Fruit fly (Drosophila melanogaster) whole organism, embryonic: ENCODE results near the gene Usp30.

Source experiments
- ATbp ChIP-seq: fragments of 200-800 bp; sonication (Bioruptor generic); optimal IDR thresholded peaks from 2 replicates; lab custom pipeline; 2017; ENCODE audit warnings: missing biosample characterization, mild to moderate bottlenecking, missing genetic modification characterization, missing genetic modification reagents
- Atf6 ChIP-seq: fragments of 200-800 bp; sonication (Bioruptor generic); IDR thresholded peaks from 2 replicates; pipeline ENCODE4 v1.3.6; 2022; ENCODE audit warnings: missing biosample characterization, missing genetic modification characterization
- Blimp-1 ChIP-seq: fragments of 200-800 bp; sonication (Bioruptor generic); optimal IDR thresholded peaks from 3 replicates; lab custom pipeline; 2018; ENCODE audit warnings: missing biosample characterization, missing genetic modification characterization, mild to moderate bottlenecking, moderate library complexity, missing genetic modification reagents
- BtbVII ChIP-seq: fragments of 200-800 bp; sonication (Bioruptor generic); optimal IDR thresholded peaks from 3 replicates; lab custom pipeline; 2017; ENCODE audit warnings: missing biosample characterization, mild to moderate bottlenecking, missing genetic modification characterization
- CG10209 ChIP-seq: fragments of 200-800 bp; sonication (Bioruptor generic); optimal IDR thresholded peaks from 3 replicates; lab custom pipeline; 2017; ENCODE audit warnings: missing biosample characterization, mild to moderate bottlenecking, missing genetic modification characterization, missing genetic modification reagents
- CG10979 ChIP-seq: fragments of 200-800 bp; sonication (Bioruptor generic); optimal IDR thresholded peaks from 2 replicates; lab custom pipeline; 2018; ENCODE audit warnings: missing biosample characterization, mild to moderate bottlenecking, missing genetic modification characterization, moderate library complexity
- CG12104 ChIP-seq: fragments of 200-800 bp; sonication (Bioruptor generic); optimal IDR thresholded peaks from 3 replicates; lab custom pipeline; 2016; ENCODE audit warnings: missing biosample characterization, missing genetic modification characterization
- CG15011 ChIP-seq: fragments of 200-800 bp; sonication (Bioruptor generic); optimal IDR thresholded peaks from 3 replicates; lab custom pipeline; 2018; ENCODE audit warnings: missing biosample characterization, mild to moderate bottlenecking, missing genetic modification characterization
- CG15269 ChIP-seq: fragments of 200-800 bp; sonication (Bioruptor generic); optimal IDR thresholded peaks from 2 replicates; lab custom pipeline; 2018; ENCODE audit warnings: missing biosample characterization, mild to moderate bottlenecking, missing genetic modification characterization, moderate library complexity
- CG16813 ChIP-seq: fragments of 200-800 bp; sonication (Bioruptor generic); IDR thresholded peaks from 3 replicates; pipeline ENCODE4 v1.3.6; 2022; ENCODE audit warnings: missing biosample characterization, missing genetic modification characterization; ENCODE audit not compliant: partially characterized antibody
- CG17328 ChIP-seq: fragments of 200-800 bp; sonication (Bioruptor generic); IDR thresholded peaks from 2 replicates; pipeline ENCODE4 v1.3.6; 2022; ENCODE audit warnings: missing biosample characterization, missing genetic modification characterization
- CG2116 ChIP-seq: fragments of 200-800 bp; sonication (Bioruptor generic); optimal IDR thresholded peaks from 3 replicates; lab custom pipeline; 2018; ENCODE audit warnings: missing biosample characterization, mild to moderate bottlenecking, missing genetic modification characterization
- CG33557 ChIP-seq: fragments of 200-800 bp; sonication (Bioruptor generic); optimal IDR thresholded peaks from 2 replicates; lab custom pipeline; 2019; ENCODE audit warnings: missing biosample characterization, mild to moderate bottlenecking, missing genetic modification characterization, moderate library complexity
- CG3407 ChIP-seq: fragments of 200-800 bp; sonication (Bioruptor generic); optimal IDR thresholded peaks from 2 replicates; lab custom pipeline; 2018; ENCODE audit warnings: missing biosample characterization, mild to moderate bottlenecking, missing genetic modification characterization
- CG34422 ChIP-seq: fragments of 200-800 bp; sonication (Bioruptor generic); IDR thresholded peaks from 3 replicates; pipeline ENCODE4 v1.3.6; 2022; ENCODE audit warnings: missing biosample characterization, missing genetic modification characterization
- CG3847 ChIP-seq: fragments of 200-800 bp; sonication (Bioruptor generic); IDR thresholded peaks from 2 replicates; pipeline ENCODE4 v1.3.6; 2022; ENCODE audit warnings: missing biosample characterization, missing genetic modification characterization
- CG5180 ChIP-seq: fragments of 200-800 bp; sonication (Bioruptor generic); optimal IDR thresholded peaks from 3 replicates; lab custom pipeline; 2017; ENCODE audit warnings: missing biosample characterization, missing genetic modification characterization, mild to moderate bottlenecking, moderate library complexity, missing genetic modification reagents
- CG6791 ChIP-seq: fragments of 200-800 bp; sonication (Bioruptor generic); IDR thresholded peaks from 3 replicates; pipeline ENCODE4 v1.3.6; 2022; ENCODE audit warnings: missing biosample characterization, missing genetic modification characterization; ENCODE audit not compliant: partially characterized antibody
- CG7745 ChIP-seq: fragments of 200-800 bp; sonication (Bioruptor generic); optimal IDR thresholded peaks from 2 replicates; lab custom pipeline; 2018; ENCODE audit warnings: missing biosample characterization, mild to moderate bottlenecking, missing genetic modification characterization, moderate library complexity
- CG7928 ChIP-seq: fragments of 200-800 bp; sonication (Bioruptor generic); optimal IDR thresholded peaks from 2 replicates; lab custom pipeline; 2017; ENCODE audit warnings: missing biosample characterization, mild to moderate bottlenecking, missing genetic modification characterization
- CG8478 ChIP-seq: fragments of >200 bp; optimal IDR thresholded peaks from 2 replicates; lab custom pipeline; 2018
- CG8924 ChIP-seq: fragments of 200-800 bp; optimal IDR thresholded peaks from 3 replicates; lab custom pipeline; 2019; ENCODE audit warnings: missing biosample characterization, mild to moderate bottlenecking, missing genetic modification characterization, moderate library complexity
- CG8944 ChIP-seq: fragments of 200-800 bp; sonication (Bioruptor generic); optimal IDR thresholded peaks from 3 replicates; lab custom pipeline; 2016; ENCODE audit warnings: missing biosample characterization, missing genetic modification characterization
- CG9797 ChIP-seq: fragments of 200-800 bp; sonication (Bioruptor generic); optimal IDR thresholded peaks from 3 replicates; lab custom pipeline; 2018; ENCODE audit warnings: missing biosample characterization, mild to moderate bottlenecking, missing genetic modification characterization
- Dip3 ChIP-seq: fragments of 200-800 bp; sonication (Bioruptor generic); optimal IDR thresholded peaks from 3 replicates; lab custom pipeline; 2016; ENCODE audit warnings: missing biosample characterization, missing genetic modification characterization
- ERR ChIP-seq: fragments of 200-800 bp; sonication (Bioruptor generic); optimal IDR thresholded peaks from 2 replicates; lab custom pipeline; 2016; ENCODE audit warnings: missing biosample characterization, missing genetic modification characterization
- Gsc ChIP-seq: fragments of 200-800 bp; sonication (Bioruptor generic); IDR thresholded peaks from 2 replicates; pipeline ENCODE4 v1.3.6; 2022; ENCODE audit warnings: missing biosample characterization, missing genetic modification characterization
- HHEX ChIP-seq: fragments of 200-800 bp; sonication (Bioruptor generic); optimal IDR thresholded peaks from 3 replicates; lab custom pipeline; 2017; ENCODE audit warnings: missing biosample characterization, mild to moderate bottlenecking, missing genetic modification characterization, missing genetic modification reagents
- HmgD ChIP-seq: fragments of 200-800 bp; sonication (Bioruptor generic); optimal IDR thresholded peaks from 3 replicates; lab custom pipeline; 2016; ENCODE audit warnings: missing biosample characterization, missing genetic modification characterization
- Kr ChIP-seq: fragments of 200-800 bp; sonication (Bioruptor generic); optimal IDR thresholded peaks from 2 replicates; lab custom pipeline; 2017; ENCODE audit warnings: missing biosample characterization, mild to moderate bottlenecking, missing genetic modification characterization
- Mes4 ChIP-seq: fragments of 200-800 bp; sonication (Bioruptor generic); optimal IDR thresholded peaks from 2 replicates; lab custom pipeline; 2016; ENCODE audit warnings: missing biosample characterization, missing genetic modification characterization
- NFAT ChIP-seq: fragments of 200-800 bp; sonication (Bioruptor generic); IDR thresholded peaks from 2 replicates; pipeline ENCODE4 v1.3.6; 2022; ENCODE audit warnings: missing biosample characterization, missing genetic modification characterization
- Poxn ChIP-seq: fragments of 200-800 bp; sonication (Bioruptor generic); IDR thresholded peaks from 2 replicates; pipeline ENCODE4 v1.3.6; 2022; ENCODE audit warnings: missing biosample characterization, missing genetic modification characterization
- Trl ChIP-seq, 3 experiments: fragments of >200 bp in 2 of 3; fragments of 200-800 bp in 1 of 3; sonication (Bioruptor generic) in 1 of 3; optimal IDR thresholded peaks; 2 replicates in 1 of 3; 3 replicates in 2 of 3; lab custom pipeline; 2016 to 2017; ENCODE audit warnings: missing biosample characterization in 1 of 3, missing genetic modification characterization in 1 of 3
- Xbp1 ChIP-seq: fragments of 200-800 bp; sonication (Bioruptor generic); optimal IDR thresholded peaks from 3 replicates; lab custom pipeline; 2016; ENCODE audit warnings: missing biosample characterization, mild to moderate bottlenecking, missing genetic modification characterization
- Xrp1 ChIP-seq: fragments of 200-800 bp; sonication (Bioruptor generic); IDR thresholded peaks from 2 replicates; pipeline ENCODE4 v1.3.6; 2022; ENCODE audit warnings: missing biosample characterization, missing genetic modification characterization
- YL-1 ChIP-seq: fragments of 200-800 bp; sonication (Bioruptor generic); optimal IDR thresholded peaks from 3 replicates; lab custom pipeline; 2017; ENCODE audit warnings: missing biosample characterization, mild to moderate bottlenecking, missing genetic modification characterization
- cg ChIP-seq: fragments of 200-800 bp; sonication (Bioruptor generic); optimal IDR thresholded peaks from 3 replicates; lab custom pipeline; 2019; ENCODE audit warnings: missing biosample characterization, mild to moderate bottlenecking, missing genetic modification characterization, moderate library complexity
- ci ChIP-seq: fragments of 200-800 bp; sonication (Bioruptor generic); IDR thresholded peaks from 3 replicates; pipeline ENCODE4 v1.3.6; 2022; ENCODE audit warnings: missing biosample characterization, missing genetic modification characterization
- dpn ChIP-seq, 2 experiments: fragments of 200-800 bp; sonication (Bioruptor generic); optimal IDR thresholded peaks; 3 replicates each; lab custom pipeline; 2016; ENCODE audit warnings: missing biosample characterization in 2 of 2, missing genetic modification characterization in 2 of 2
- exex ChIP-seq: fragments of 200-800 bp; sonication (Bioruptor generic); optimal IDR thresholded peaks from 4 replicates; lab custom pipeline; 2018; ENCODE audit warnings: missing biosample characterization, mild to moderate bottlenecking, missing genetic modification characterization, moderate library complexity
- gro ChIP-seq: fragments of 200-800 bp; sonication (Bioruptor generic); optimal IDR thresholded peaks from 2 replicates; lab custom pipeline; 2016; ENCODE audit warnings: missing biosample characterization, missing genetic modification characterization
- gsb ChIP-seq: fragments of 200-800 bp; sonication (Bioruptor generic); IDR thresholded peaks from 2 replicates; pipeline ENCODE4 v1.3.6; 2022; ENCODE audit warnings: missing biosample characterization, missing genetic modification characterization
- kah ChIP-seq: fragments of 200-800 bp; sonication (Bioruptor generic); optimal IDR thresholded peaks from 2 replicates; lab custom pipeline; 2018; ENCODE audit warnings: missing biosample characterization, mild to moderate bottlenecking, missing genetic modification characterization
- lab ChIP-seq: fragments of 200-800 bp; sonication (Bioruptor generic); optimal IDR thresholded peaks from 3 replicates; lab custom pipeline; 2017; ENCODE audit warnings: missing biosample characterization, missing genetic modification characterization, mild to moderate bottlenecking, moderate library complexity, missing genetic modification reagents
- pnt ChIP-seq: fragments of 200-800 bp; sonication (Bioruptor generic); optimal IDR thresholded peaks from 3 replicates; lab custom pipeline; 2016; ENCODE audit warnings: missing biosample characterization, missing genetic modification characterization
- pum ChIP-seq: fragments of 200-800 bp; sonication (Bioruptor generic); optimal IDR thresholded peaks from 2 replicates; lab custom pipeline; 2016; ENCODE audit warnings: missing biosample characterization, missing genetic modification characterization
- repo ChIP-seq: fragments of 200-800 bp; sonication (Bioruptor generic); optimal IDR thresholded peaks from 2 replicates; lab custom pipeline; 2016; ENCODE audit warnings: missing biosample characterization, missing genetic modification characterization
- scrt ChIP-seq: fragments of 200-800 bp; sonication (Bioruptor generic); optimal IDR thresholded peaks from 2 replicates; lab custom pipeline; 2018; ENCODE audit warnings: missing biosample characterization, mild to moderate bottlenecking, missing genetic modification characterization, moderate library complexity
- so ChIP-seq: fragments of 200-800 bp; sonication (Bioruptor generic); IDR thresholded peaks from 3 replicates; pipeline ENCODE4 v1.3.6; 2022; ENCODE audit warnings: missing biosample characterization, missing genetic modification characterization
- zfh1 ChIP-seq: fragments of 200-800 bp; sonication (Bioruptor generic); IDR thresholded peaks from 3 replicates; pipeline ENCODE4 v1.3.6; 2022; ENCODE audit warnings: missing biosample characterization, missing genetic modification characterization

Usp30 gene

DNA sequence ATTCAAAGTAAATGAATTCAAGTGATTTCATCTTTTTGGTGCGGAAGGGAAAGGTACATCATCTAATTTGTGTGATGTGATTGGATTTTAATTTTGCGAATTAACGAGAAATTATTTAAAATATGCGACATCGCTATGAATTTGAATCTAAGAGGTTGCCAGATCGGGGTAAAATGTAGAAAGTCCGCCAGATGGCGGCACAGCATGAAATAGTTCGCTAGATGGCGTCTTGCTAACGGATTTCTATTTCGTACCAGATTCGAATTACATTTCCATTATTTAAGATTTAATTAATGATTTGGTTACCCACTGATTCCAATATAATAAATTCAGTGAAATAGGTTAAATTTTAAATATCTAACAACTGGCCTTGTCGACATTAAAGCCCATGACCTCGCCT is 3.8 kb upstream of the Usp30 start (continued):
- no peak for TF ChIP-seq CG5180
- no peak for TF ChIP-seq ATbp (GFP tag; lab: Kevin White, UChicago)
- peak; percentile 10 for TF ChIP-seq repo (GFP tag; lab: Kevin White, UChicago)
- TF ChIP-seq BtbVII (GFP tag; lab: Kevin White, UChicago), result no peak
- TF ChIP-seq CG7745 (tag; lab: Kevin White, UChicago), result no peak
- no peak for TF ChIP-seq Kr (GFP tag; lab: Kevin White, UChicago)
- no peak for TF ChIP-seq CG8478
- no peak for TF ChIP-seq CG9797 (GFP tag; lab: Kevin White, UChicago)
- peak; percentile 67 for TF ChIP-seq NFAT (GFP tag; lab: Robert Waterston, UW)
- TF ChIP-seq Trl (optimal IDR thresholded peaks at IDR 0.05; lab: Kevin White, UChicago), result no peak
- TF ChIP-seq Trl (GFP tag; optimal IDR thresholded peaks at IDR 0.05; lab: Kevin White, UChicago), result peak; percentile 43
- TF ChIP-seq ERR (GFP tag; lab: Kevin White, UChicago), result no peak
- no peak for TF ChIP-seq Blimp-1
- peak; percentile 25 for TF ChIP-seq Mes4
- no peak for TF ChIP-seq CG10209 (GFP tag; lab: Kevin White, UChicago)
- TF ChIP-seq so (GFP tag; lab: Robert Waterston, UW), result no peak
- peak; percentile 92 for TF ChIP-seq CG2116 (GFP tag; lab: Kevin White, UChicago)
- TF ChIP-seq CG8944 (GFP tag; lab: Kevin White, UChicago), result no peak
- TF ChIP-seq Xbp1 (GFP tag; lab: Kevin White, UChicago), result peak; percentile 66
- TF ChIP-seq scrt (GFP tag; lab: Kevin White, UChicago), result peak; percentile 1
- TF ChIP-seq lab (GFP tag; lab: Kevin White, UChicago), result peak; percentile 34
- no peak for TF ChIP-seq CG10979 (tag; lab: Kevin White, UChicago)
- no peak for TF ChIP-seq CG15011 (GFP tag; lab: Kevin White, UChicago)
- TF ChIP-seq CG7928 (GFP tag; lab: Kevin White, UChicago), result no peak
- peak; percentile 37 to 59 for TF ChIP-seq dpn (GFP tag; optimal IDR thresholded peaks at IDR 0.05; lab: Kevin White, UChicago)
- no peak for TF ChIP-seq YL-1 (GFP tag; lab: Kevin White, UChicago)
- TF ChIP-seq CG3407 (GFP tag; lab: Kevin White, UChicago), result no peak
- TF ChIP-seq CG8924 (tag; lab: Kevin White, UChicago), result no peak
- no peak for TF ChIP-seq gsb
- no peak for TF ChIP-seq CG16813
- peak; percentile 26; the same call in 1 of the 2 replicates for TF ChIP-seq CG17328 (GFP tag; lab: Robert Waterston, UW)
- peak; percentile 19 for TF ChIP-seq gro (GFP tag; lab: Kevin White, UChicago)
- TF ChIP-seq pum, result peak; percentile 31
- no peak for TF ChIP-seq exex (tag; lab: Kevin White, UChicago)
- no peak for TF ChIP-seq Poxn (GFP tag; lab: Robert Waterston, UW)
- no peak for TF ChIP-seq CG15269
- no peak for TF ChIP-seq kah (GFP tag; lab: Kevin White, UChicago)
- TF ChIP-seq Gsc, result no peak
- peak; percentile 45 for TF ChIP-seq pnt (GFP tag; lab: Kevin White, UChicago)
- peak; percentile 21 for TF ChIP-seq Dip3 (GFP tag; lab: Kevin White, UChicago)
- TF ChIP-seq CG3847 (GFP tag; lab: Robert Waterston, UW), result peak; percentile 69
- no peak for TF ChIP-seq CG33557 (GFP tag; lab: Kevin White, UChicago)
- TF ChIP-seq HHEX (GFP tag; lab: Kevin White, UChicago), result no peak
- TF ChIP-seq HmgD (GFP tag; lab: Kevin White, UChicago), result peak; percentile 73
- no peak for TF ChIP-seq ci (GFP tag; lab: Robert Waterston, UW)
- peak; percentile 50; the same call in 1 of the 3 replicates for TF ChIP-seq CG6791
- 0 out of 3 replicates have a peak, but pooled peaks have one; percentile 18 for TF ChIP-seq CG34422
- no peak for TF ChIP-seq Atf6 (GFP tag; lab: Robert Waterston, UW)
- TF ChIP-seq zfh1, result peak; percentile 60; the same call in 2 of the 3 replicates
- no peak for TF ChIP-seq Xrp1 (GFP tag; lab: Robert Waterston, UW)
- TF ChIP-seq cg, result no peak
- no peak for TF ChIP-seq CG12104 (GFP tag; lab: Kevin White, UChicago)
